Worm (Caenorhabditis elegans) whole organism, L4 larva: ENCODE measurements around the gene srg-45.

Experiments
- F10B5.3 ChIP-seq: sonication (generic microtip); optimal IDR thresholded peaks from 2 replicates; lab custom pipeline; 2016; ENCODE audit warnings: mild to moderate bottlenecking, missing genetic modification characterization, missing compliant biosample characterization
- F49E8.2 ChIP-seq: sonication (generic microtip); optimal IDR thresholded peaks from 2 replicates; lab custom pipeline; 2016; ENCODE audit warnings: missing compliant biosample characterization, mild to moderate bottlenecking, missing genetic modification characterization, borderline replicate concordance
- R02D3.7 ChIP-seq: fragments of 150-350 bp; sonication (generic microtip); optimal IDR thresholded peaks from 3 replicates; lab custom pipeline; 2014; ENCODE audit warnings: missing biosample characterization, missing genetic modification characterization
- T20F7.1 ChIP-seq: fragments of 200-800 bp; sonication (Bioruptor generic); optimal IDR thresholded peaks from 2 replicates; lab custom pipeline; 2018; ENCODE audit warnings: mild to moderate bottlenecking, missing genetic modification characterization, missing compliant biosample characterization
- T26A8.4 ChIP-seq: fragments of 200-800 bp; sonication (Bioruptor generic); IDR thresholded peaks from 2 replicates; pipeline ENCODE4 v1.3.6; 2022; ENCODE audit warnings: missing genetic modification characterization, missing compliant biosample characterization
- Y5F2A.4 ChIP-seq: fragments of 200-800 bp; sonication (Bioruptor generic); optimal IDR thresholded peaks from 2 replicates; lab custom pipeline; 2018; ENCODE audit warnings: mild to moderate bottlenecking, missing genetic modification characterization, missing compliant biosample characterization
- ZK546.5 ChIP-seq, 2 experiments: sonication (generic microtip); optimal IDR thresholded peaks; 2 replicates each; lab custom pipeline; 2017; ENCODE audit warnings: missing biosample characterization in 2 of 2, missing genetic modification characterization in 2 of 2
- ceh-28 ChIP-seq: fragments of 150-350 bp; optimal IDR thresholded peaks from 2 replicates; lab custom pipeline; 2014; ENCODE audit warnings: missing biosample characterization, missing genetic modification reagents, missing genetic modification characterization
- ceh-32 ChIP-seq: sonication (generic microtip); optimal IDR thresholded peaks from 2 replicates; lab custom pipeline; 2016; ENCODE audit warnings: mild to moderate bottlenecking, missing genetic modification characterization, missing compliant biosample characterization; ENCODE audit not compliant: poor library complexity
- ceh-44 ChIP-seq: fragments of 200-800 bp; sonication (Bioruptor generic); IDR thresholded peaks from 2 replicates; pipeline ENCODE4 v1.3.6; 2022; ENCODE audit warnings: missing genetic modification reagents, missing genetic modification characterization, missing compliant biosample characterization
- ces-1 ChIP-seq: fragments of 150-350 bp; sonication (generic microtip); optimal IDR thresholded peaks from 4 replicates; lab custom pipeline; 2014; ENCODE audit warnings: missing biosample characterization, missing genetic modification reagents, missing genetic modification characterization
- ctbp-1 ChIP-seq: fragments of 200-800 bp; sonication (Bioruptor generic); IDR thresholded peaks from 2 replicates; pipeline ENCODE4 v1.3.6; 2022; ENCODE audit warnings: missing genetic modification reagents, missing genetic modification characterization, missing compliant biosample characterization
- daf-8 ChIP-seq: fragments of 200-800 bp; sonication (Bioruptor generic); IDR thresholded peaks from 2 replicates; pipeline ENCODE4 v1.3.6; 2022; ENCODE audit warnings: missing genetic modification characterization, missing compliant biosample characterization
- dpl-1 ChIP-seq: fragments of 150-350 bp; optimal IDR thresholded peaks from 2 replicates; lab custom pipeline; 2014; ENCODE audit warnings: missing biosample characterization, missing genetic modification reagents, missing genetic modification characterization
- dve-1 ChIP-seq: sonication (generic microtip); optimal IDR thresholded peaks from 2 replicates; lab custom pipeline; 2017; ENCODE audit warnings: antibody characterized with exemption, mild to moderate bottlenecking, missing genetic modification characterization, missing compliant biosample characterization; ENCODE audit not compliant: insufficient read depth
- egl-43 ChIP-seq: fragments of 200-800 bp; sonication (Bioruptor generic); IDR thresholded peaks from 2 replicates; pipeline ENCODE4 v1.3.6; 2022; ENCODE audit warnings: missing genetic modification reagents, missing genetic modification characterization, missing compliant biosample characterization
- fkh-10 ChIP-seq: fragments of 150-350 bp; optimal IDR thresholded peaks from 2 replicates; lab custom pipeline; 2014; ENCODE audit warnings: missing biosample characterization, missing genetic modification reagents, missing genetic modification characterization
- hif-1 ChIP-seq, 2 experiments: sonication (generic microtip); optimal IDR thresholded peaks; 2 replicates each; lab custom pipeline; 2016 to 2017; ENCODE audit warnings: missing compliant biosample characterization in 2 of 2, missing genetic modification characterization in 2 of 2, missing genetic modification reagents in 2 of 2, missing genotype in 2 of 2, mild to moderate bottlenecking in 1 of 2
- hmg-1.1 ChIP-seq: fragments of 200-800 bp; sonication (Bioruptor generic); IDR thresholded peaks from 2 replicates; pipeline ENCODE4 v1.3.6; 2022; ENCODE audit warnings: missing genetic modification reagents, missing genetic modification characterization, missing compliant biosample characterization
- jun-1 ChIP-seq: fragments of 150-350 bp; optimal IDR thresholded peaks from 2 replicates; lab custom pipeline; 2014; ENCODE audit warnings: missing biosample characterization, missing genetic modification reagents, missing genetic modification characterization
- lim-7 ChIP-seq: fragments of 200-800 bp; sonication (Bioruptor generic); IDR thresholded peaks from 2 replicates; pipeline ENCODE4 v1.3.6; 2022; ENCODE audit warnings: missing genetic modification characterization, missing compliant biosample characterization
- lin-39 ChIP-seq: fragments of 150-350 bp; optimal IDR thresholded peaks from 2 replicates; lab custom pipeline; 2014; ENCODE audit warnings: missing biosample characterization, missing genetic modification reagents, missing genetic modification characterization
- lir-3 ChIP-seq: sonication (generic microtip); optimal IDR thresholded peaks from 2 replicates; lab custom pipeline; 2016; ENCODE audit warnings: mild to moderate bottlenecking, missing genetic modification characterization, missing compliant biosample characterization
- lsy-2 ChIP-seq, 2 experiments: fragments of 150-350 bp in 1 of 2; sonication (generic microtip) in 1 of 2; optimal IDR thresholded peaks; 2 replicates each; lab custom pipeline; 2014 to 2017; ENCODE audit warnings: missing biosample characterization in 2 of 2, missing genetic modification characterization in 2 of 2
- mdl-1 ChIP-seq, 2 experiments: fragments of 150-350 bp in 1 of 2; sonication (generic microtip) in 1 of 2; optimal IDR thresholded peaks; 2 replicates each; lab custom pipeline; 2014 to 2017; ENCODE audit warnings: missing biosample characterization in 2 of 2, missing genetic modification characterization in 2 of 2
- mep-1 ChIP-seq: fragments of 150-350 bp; sonication (generic microtip); optimal IDR thresholded peaks from 3 replicates; lab custom pipeline; 2014; ENCODE audit warnings: missing biosample characterization, missing genetic modification characterization
- nhr-10 ChIP-seq: fragments of 150-350 bp; optimal IDR thresholded peaks from 2 replicates; lab custom pipeline; 2014; ENCODE audit warnings: missing biosample characterization, missing genetic modification characterization
- nhr-111 ChIP-seq: fragments of 200-800 bp; sonication (Bioruptor generic); optimal IDR thresholded peaks from 2 replicates; lab custom pipeline; 2018; ENCODE audit warnings: mild to moderate bottlenecking, missing genetic modification characterization, missing compliant biosample characterization
- nhr-237 ChIP-seq: sonication (generic microtip); optimal IDR thresholded peaks from 2 replicates; lab custom pipeline; 2017; ENCODE audit warnings: missing biosample characterization, missing genetic modification characterization
- nhr-25 ChIP-seq: sonication (generic microtip); optimal IDR thresholded peaks from 2 replicates; lab custom pipeline; 2017; ENCODE audit warnings: missing genetic modification characterization, mild to moderate bottlenecking, missing compliant biosample characterization, antibody characterized with exemption, moderate library complexity, borderline replicate concordance; ENCODE audit not compliant: insufficient read depth
- nhr-42 ChIP-seq: fragments of 200-800 bp; sonication (Bioruptor generic); IDR thresholded peaks from 2 replicates; pipeline ENCODE4 v1.3.6; 2022; ENCODE audit warnings: missing genetic modification characterization, missing compliant biosample characterization
- nhr-48 ChIP-seq: sonication (generic microtip); optimal IDR thresholded peaks from 2 replicates; lab custom pipeline; 2016; ENCODE audit warnings: mild to moderate bottlenecking, missing genetic modification characterization, missing compliant biosample characterization
- pha-4 ChIP-seq, 2 experiments: fragments of 150-350 bp in 1 of 2; fragments of 200-800 bp in 1 of 2; sonication (Bioruptor generic) in 1 of 2; IDR thresholded peaks in 1 of 2; optimal IDR thresholded peaks in 1 of 2; 2 replicates each; pipeline versions ENCODE4 v1.3.6 to Lab custom; 2014 to 2022; ENCODE audit warnings: missing genetic modification characterization in 2 of 2, missing genetic modification reagents in 2 of 2, missing biosample characterization in 1 of 2, missing compliant biosample characterization in 1 of 2
- rbr-2 ChIP-seq: sonication (generic microtip); optimal IDR thresholded peaks from 2 replicates; lab custom pipeline; 2016; ENCODE audit warnings: missing genotype, missing genetic modification characterization, missing compliant biosample characterization
- set-16 ChIP-seq: fragments of 200-800 bp; sonication (Bioruptor generic); IDR thresholded peaks from 2 replicates; pipeline ENCODE4 v1.3.6; 2022; ENCODE audit warnings: missing genetic modification reagents, missing genetic modification characterization, missing compliant biosample characterization
- snpc-1.2 ChIP-seq: fragments of 200-800 bp; sonication (Bioruptor generic); IDR thresholded peaks from 2 replicates; pipeline ENCODE4 v1.3.6; 2022; ENCODE audit warnings: missing genetic modification reagents, missing genetic modification characterization, missing compliant biosample characterization
- spr-3 ChIP-seq: fragments of 200-800 bp; sonication (Bioruptor generic); optimal IDR thresholded peaks from 2 replicates; lab custom pipeline; 2018; ENCODE audit warnings: mild to moderate bottlenecking, missing genetic modification characterization, missing compliant biosample characterization
- tra-1 ChIP-seq: fragments of 200-800 bp; sonication (Bioruptor generic); IDR thresholded peaks from 2 replicates; pipeline ENCODE4 v1.3.6; 2022; ENCODE audit warnings: missing genetic modification reagents, missing genetic modification characterization, missing compliant biosample characterization
- unc-130 ChIP-seq: sonication (generic microtip); optimal IDR thresholded peaks from 2 replicates; lab custom pipeline; 2016; ENCODE audit warnings: missing genetic modification reagents, missing genetic modification characterization, missing compliant biosample characterization
- unc-62 ChIP-seq, 3 experiments: fragments of 150-350 bp in 1 of 3; sonication (generic microtip); optimal IDR thresholded peaks in 2 of 3; peaks in 1 of 3; 1 replicate in 1 of 3; 2 replicates in 2 of 3; lab custom pipeline; 2014 to 2017; ENCODE audit warnings: missing biosample characterization in 3 of 3, missing genetic modification characterization in 3 of 3, missing genetic modification reagents in 3 of 3, missing genotype in 1 of 3
- vab-7 ChIP-seq: fragments of 200-800 bp; sonication (Bioruptor generic); IDR thresholded peaks from 2 replicates; pipeline ENCODE4 v1.3.6; 2022; ENCODE audit warnings: missing genetic modification reagents, missing genetic modification characterization, missing compliant biosample characterization
- zag-1 ChIP-seq: fragments of 150-350 bp; optimal IDR thresholded peaks from 2 replicates; lab custom pipeline; 2014; ENCODE audit warnings: missing biosample characterization, missing genetic modification characterization
- zip-11 ChIP-seq: fragments of 200-800 bp; sonication (Bioruptor generic); IDR thresholded peaks from 2 replicates; pipeline ENCODE4 v1.3.6; 2022; ENCODE audit warnings: missing genetic modification characterization, missing compliant biosample characterization
- ztf-11 ChIP-seq: fragments of 150-350 bp; optimal IDR thresholded peaks from 2 replicates; lab custom pipeline; 2014; ENCODE audit warnings: missing biosample characterization, missing genetic modification characterization
- ztf-7 ChIP-seq: fragments of 150-350 bp; optimal IDR thresholded peaks from 2 replicates; lab custom pipeline; 2014; ENCODE audit warnings: missing biosample characterization, missing genetic modification characterization

Gene srg-45

DNA sequence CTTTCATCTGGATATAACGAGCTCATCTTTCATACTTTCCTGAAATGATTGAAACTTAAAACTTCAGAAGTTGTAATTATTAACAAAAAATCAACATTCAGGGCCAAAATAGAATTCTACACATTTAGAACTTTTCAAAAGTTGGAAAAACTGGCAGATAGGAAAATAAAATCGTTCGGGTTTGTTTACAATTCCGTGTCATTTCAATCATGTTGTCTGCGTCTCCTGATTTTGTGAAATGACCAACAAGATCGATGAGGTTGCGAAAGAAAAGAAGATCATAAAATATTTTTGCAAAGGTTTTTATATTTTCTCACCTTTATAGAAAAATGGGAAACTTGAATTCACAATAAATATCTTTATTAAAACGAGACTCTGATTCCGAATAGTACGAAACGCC is 18.7 kb upstream of the srg-45 start, which contains the start of gene rskd-1 (continued):
- no peak for TF ChIP-seq R02D3.7 (tag; lab: Kevin White, UChicago)
- TF ChIP-seq lir-3 (tag; lab: Kevin White, UChicago), result no peak
- TF ChIP-seq zip-11 (GFP tag; lab: Robert Waterston, UW), result no peak
- no peak for TF ChIP-seq tra-1
- no peak for TF ChIP-seq ceh-28
- no peak for TF ChIP-seq ces-1 (GFP tag; lab: Kevin White, UChicago)
- TF ChIP-seq hmg-1.1 (GFP tag; lab: Robert Waterston, UW), result no peak
- no peak for TF ChIP-seq nhr-42 (GFP tag; lab: Robert Waterston, UW)
- TF ChIP-seq unc-62 (GFP tag; optimal IDR thresholded peaks at IDR 0.05 in 1 of 2; lab: Kevin White, UChicago), result no peak
- no peak for TF ChIP-seq unc-62 (tag; optimal IDR thresholded peaks at IDR 0.05; lab: Kevin White, UChicago)
- no peak for TF ChIP-seq rbr-2 (tag; lab: Kevin White, UChicago)
- TF ChIP-seq dve-1 (tag; lab: Kevin White, UChicago), result peak; percentile 17
- TF ChIP-seq lin-39 (tag; lab: Kevin White, UChicago), result no peak
- TF ChIP-seq ztf-7 (tag; lab: Kevin White, UChicago), result no peak
- peak in 1 of 2 experiments; percentile 40 for TF ChIP-seq lsy-2 (tag; optimal IDR thresholded peaks at IDR 0.05; lab: Kevin White, UChicago)
- TF ChIP-seq mep-1 (tag; lab: Kevin White, UChicago), result peak; percentile 32
- no peak for TF ChIP-seq nhr-237 (tag; lab: Kevin White, UChicago)
- TF ChIP-seq ZK546.5 (tag; optimal IDR thresholded peaks at IDR 0.05; lab: Kevin White, UChicago), result no peak
- no peak for TF ChIP-seq Y5F2A.4 (GFP tag; lab: Kevin White, UChicago)
- TF ChIP-seq snpc-1.2, result no peak
- no peak for TF ChIP-seq egl-43 (GFP tag; lab: Robert Waterston, UW)
- TF ChIP-seq nhr-48 (tag; lab: Kevin White, UChicago), result no peak
- no peak for TF ChIP-seq unc-130 (GFP tag; lab: Kevin White, UChicago)
- peak; percentile 40 for TF ChIP-seq T20F7.1 (GFP tag; lab: Kevin White, UChicago)
- TF ChIP-seq dpl-1 (GFP tag; lab: Kevin White, UChicago), result peak; percentile 1
- no peak for TF ChIP-seq jun-1 (tag; lab: Kevin White, UChicago)
- TF ChIP-seq pha-4 (GFP tag; IDR thresholded peaks at IDR 0.05; lab: Robert Waterston, UW), result no peak
- peak; percentile 78 for TF ChIP-seq pha-4 (tag; optimal IDR thresholded peaks at IDR 0.05; lab: Kevin White, UChicago)
- no peak for TF ChIP-seq nhr-10
- TF ChIP-seq set-16 (GFP tag; lab: Robert Waterston, UW), result no peak
- TF ChIP-seq nhr-111 (GFP tag; lab: Kevin White, UChicago), result no peak
- TF ChIP-seq T26A8.4 (GFP tag; lab: Robert Waterston, UW), result no peak
- TF ChIP-seq nhr-25 (tag; lab: Kevin White, UChicago), result no peak
- TF ChIP-seq mdl-1 (tag; optimal IDR thresholded peaks at IDR 0.05; lab: Kevin White, UChicago), result no peak
- TF ChIP-seq ctbp-1 (GFP tag; lab: Robert Waterston, UW), result no peak
- no peak for TF ChIP-seq ceh-32 (tag; lab: Kevin White, UChicago)
- TF ChIP-seq F10B5.3 (tag; lab: Kevin White, UChicago), result no peak
- TF ChIP-seq F49E8.2, result no peak
- no peak for TF ChIP-seq ztf-11
- no peak for TF ChIP-seq zag-1 (tag; lab: Kevin White, UChicago)
- no peak for TF ChIP-seq fkh-10 (GFP tag; lab: Kevin White, UChicago)
- no peak for TF ChIP-seq hif-1 (tag; optimal IDR thresholded peaks at IDR 0.05; lab: Kevin White, UChicago)
- TF ChIP-seq daf-8 (GFP tag; lab: Robert Waterston, UW), result no peak
- TF ChIP-seq ceh-44, result no peak
- no peak for TF ChIP-seq spr-3 (GFP tag; lab: Kevin White, UChicago)
- TF ChIP-seq lim-7 (GFP tag; lab: Robert Waterston, UW), result no peak
- no peak for TF ChIP-seq vab-7 (GFP tag; lab: Robert Waterston, UW)
